Worm (Caenorhabditis elegans) whole organism, midembryonic: ENCODE results near the gene W09D6.5.

Experiments
- T22C8.4 ChIP-seq: fragments of 200-800 bp; sonication (Bioruptor generic); IDR thresholded peaks from 2 replicates; pipeline ENCODE4 v1.3.6; 2022; ENCODE audit warnings: missing genetic modification characterization, missing compliant biosample characterization
- cog-1 ChIP-seq: sonication (generic microtip); optimal IDR thresholded peaks from 2 replicates; lab custom pipeline; 2016; ENCODE audit warnings: missing genetic modification characterization, missing compliant biosample characterization
- flt-1 ChIP-seq: fragments of 200-800 bp; sonication (Bioruptor generic); IDR thresholded peaks from 2 replicates; pipeline ENCODE4 v1.3.6; 2022; ENCODE audit warnings: missing genetic modification characterization, missing compliant biosample characterization
- klf-2 ChIP-seq: fragments of 200-800 bp; sonication (Bioruptor generic); conservative IDR thresholded peaks from 2 replicates; pipeline ENCODE4 v1.3.6; 2022; ENCODE audit warnings: missing genetic modification reagents, missing genetic modification characterization, missing compliant biosample characterization
- med-1 ChIP-seq: sonication (generic microtip); optimal IDR thresholded peaks from 2 replicates; lab custom pipeline; 2017; ENCODE audit warnings: missing genetic modification characterization, mild to moderate bottlenecking, missing compliant biosample characterization, antibody characterized with exemption, missing genetic modification reagents; ENCODE audit not compliant: insufficient read depth
- ref-1 ChIP-seq: fragments of 200-800 bp; sonication (Bioruptor generic); conservative IDR thresholded peaks from 2 replicates; pipeline ENCODE4 v1.3.6; 2022; ENCODE audit warnings: missing genetic modification reagents, missing genetic modification characterization, missing compliant biosample characterization
- tab-1 ChIP-seq: fragments of 200-800 bp; sonication (Bioruptor generic); IDR thresholded peaks from 2 replicates; pipeline ENCODE4 v1.3.6; 2022; ENCODE audit warnings: missing genetic modification characterization, missing compliant biosample characterization
- ztf-23 ChIP-seq: fragments of 200-800 bp; sonication (Bioruptor generic); IDR thresholded peaks from 2 replicates; pipeline ENCODE4 v1.3.6; 2022; ENCODE audit warnings: missing genetic modification reagents, missing genetic modification characterization, missing compliant biosample characterization
- ztf-29 ChIP-seq: fragments of 200-800 bp; sonication (Bioruptor generic); IDR thresholded peaks from 2 replicates; pipeline ENCODE4 v1.3.6; 2022; ENCODE audit warnings: missing genetic modification reagents, missing genetic modification characterization, missing compliant biosample characterization

Gene W09D6.5

DNA sequence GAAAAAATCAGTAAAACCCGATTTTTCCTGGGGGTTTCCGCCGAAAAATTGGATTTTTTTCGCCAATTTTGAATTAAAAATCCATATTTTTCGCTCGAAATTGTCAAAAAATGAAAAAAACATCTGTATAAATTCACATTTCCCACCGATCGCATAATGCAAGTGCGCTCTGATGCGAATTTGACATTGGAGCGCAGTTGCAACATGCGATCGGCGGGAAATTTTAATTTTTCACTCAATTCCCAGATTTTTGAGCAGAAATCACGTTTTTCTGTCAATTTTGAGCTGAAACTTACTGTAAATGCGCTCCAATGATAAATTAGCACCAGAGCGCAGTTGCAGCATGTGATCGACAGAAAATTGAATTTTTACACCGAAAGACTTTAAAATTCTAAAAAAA is 23.7 kb upstream of the W09D6.5 start:
- TF ChIP-seq T22C8.4 (GFP tag; lab: Robert Waterston, UW) (no peak), cog-1 (tag; lab: Kevin White, UChicago) (no peak), klf-2 (GFP tag; lab: Robert Waterston, UW) (no peak), ztf-23 (no peak), ref-1 (GFP tag; lab: Robert Waterston, UW) (no peak), flt-1 (GFP tag; lab: Robert Waterston, UW) (no peak), ztf-29 (GFP tag; lab: Robert Waterston, UW) (no peak), tab-1 (no peak), med-1 (GFP tag; lab: Kevin White, UChicago) (no peak)

DNA sequence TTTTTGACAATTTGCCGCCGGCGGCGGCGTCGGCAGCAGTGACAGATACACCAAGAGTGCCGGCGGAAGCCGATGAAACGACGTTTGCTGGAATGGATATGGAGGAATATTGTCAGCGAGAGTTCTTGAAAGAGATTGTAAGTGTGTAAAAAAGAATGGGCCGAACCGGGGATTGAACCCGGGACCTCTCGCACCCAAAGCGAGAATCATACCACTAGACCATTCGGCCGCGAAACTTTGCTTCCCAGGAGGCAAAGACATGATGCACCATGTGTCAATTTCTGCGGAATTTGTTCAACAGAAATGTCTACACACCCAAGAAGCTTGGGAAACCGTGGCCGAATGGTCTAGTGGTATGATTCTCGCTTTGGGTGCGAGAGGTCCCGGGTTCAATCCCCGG is 21.6 kb upstream of the W09D6.5 start:
- no peak for TF ChIP-seq med-1 (GFP tag; lab: Kevin White, UChicago)
- peak; percentile 10; the same call in 1 of the 2 replicates for TF ChIP-seq T22C8.4 (GFP tag; lab: Robert Waterston, UW)
- peak; percentile 78 for TF ChIP-seq flt-1 (GFP tag; lab: Robert Waterston, UW)
- no peak; the same call in 1 of the 2 replicates for TF ChIP-seq klf-2 (GFP tag; lab: Robert Waterston, UW)
- TF ChIP-seq ztf-23, result peak; percentile 81
- peak; percentile 17 for TF ChIP-seq cog-1 (tag; lab: Kevin White, UChicago)
- TF ChIP-seq tab-1, result peak; percentile 58
- TF ChIP-seq ztf-29 (GFP tag; lab: Robert Waterston, UW), result 0 out of 2 replicates have a peak, but pooled peaks have one; percentile 15
- 0 out of 2 replicates have a peak, but pooled peaks have one; percentile 6 for TF ChIP-seq ref-1 (GFP tag; lab: Robert Waterston, UW)

DNA sequence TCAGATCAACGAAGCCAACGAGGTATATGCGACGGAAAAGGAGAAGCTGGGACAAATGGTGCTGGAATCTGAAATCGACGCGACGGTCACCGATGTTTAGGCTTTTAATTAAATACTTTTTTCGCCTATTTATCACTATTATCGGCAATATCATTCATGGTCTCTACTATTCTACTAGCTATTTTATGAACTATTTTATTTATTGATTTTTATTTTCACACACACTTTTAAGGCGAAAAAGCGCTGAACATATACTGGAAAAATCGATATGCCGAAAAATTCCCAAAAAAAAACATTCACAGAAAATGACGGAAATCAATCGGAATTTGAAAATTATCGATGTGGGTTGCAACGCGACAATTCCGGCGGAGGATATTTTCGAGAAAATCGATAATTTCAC is 19.7 kb upstream of the W09D6.5 start, which contains the start of gene W09D6.1:
Gene W09D6.1 (plus strand): TSS at position 301 of the 400 bp plus-strand sequence.
- TF ChIP-seq T22C8.4 (GFP tag; lab: Robert Waterston, UW) (no peak), flt-1 (GFP tag; lab: Robert Waterston, UW) (no peak), cog-1 (tag; lab: Kevin White, UChicago) (no peak), med-1 (GFP tag; lab: Kevin White, UChicago) (no peak), tab-1 (no peak), klf-2 (GFP tag; lab: Robert Waterston, UW) (no peak), ztf-29 (GFP tag; lab: Robert Waterston, UW) (no peak), ztf-23 (no peak), ref-1 (GFP tag; lab: Robert Waterston, UW) (no peak)

DNA sequence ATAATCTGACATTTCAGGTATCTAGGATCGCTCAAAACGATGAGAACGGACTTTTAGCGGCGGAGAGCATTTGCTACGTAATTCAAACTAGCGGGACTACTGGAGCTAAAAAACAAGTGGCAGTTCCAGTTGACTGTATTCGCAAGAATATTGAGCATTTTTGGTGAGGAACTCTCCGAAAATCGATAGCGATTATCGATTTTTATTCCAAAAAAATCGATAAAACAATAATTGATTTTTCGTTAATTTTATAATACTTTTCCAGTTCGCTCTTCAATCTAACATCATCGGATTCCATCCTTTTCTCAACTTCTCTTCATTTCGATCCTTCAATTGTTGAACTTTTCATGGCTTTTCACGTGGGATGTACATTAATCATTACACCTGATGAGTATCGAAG is 19.0 kb upstream of the W09D6.5 start:
- no peak for TF ChIP-seq ref-1 (GFP tag; lab: Robert Waterston, UW)
- no peak for TF ChIP-seq ztf-23
- TF ChIP-seq ztf-29 (GFP tag; lab: Robert Waterston, UW), result no peak
- no peak for TF ChIP-seq cog-1 (tag; lab: Kevin White, UChicago)
- no peak for TF ChIP-seq med-1 (GFP tag; lab: Kevin White, UChicago)
- TF ChIP-seq T22C8.4 (GFP tag; lab: Robert Waterston, UW), result no peak
- TF ChIP-seq tab-1, result no peak
- TF ChIP-seq klf-2 (GFP tag; lab: Robert Waterston, UW), result no peak
- no peak for TF ChIP-seq flt-1 (GFP tag; lab: Robert Waterston, UW)

DNA sequence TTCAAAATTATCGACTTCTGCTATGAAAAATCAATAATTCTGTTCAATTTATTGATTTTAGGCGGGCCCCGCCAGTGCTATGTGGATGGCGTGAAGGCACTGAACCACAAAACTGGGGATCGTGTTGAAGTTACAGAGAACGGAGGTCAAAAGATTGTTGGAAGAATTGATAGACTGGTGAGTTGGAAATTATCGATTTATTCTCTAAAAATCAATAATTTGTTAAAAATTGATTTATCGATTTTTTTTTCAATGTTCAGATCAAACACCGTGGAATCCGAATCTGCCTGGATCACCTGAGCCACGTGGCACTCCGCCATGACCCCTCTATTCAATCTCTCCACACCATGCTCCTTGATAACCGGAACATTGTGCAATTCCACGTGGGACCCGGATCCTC is 18.1 kb upstream of the W09D6.5 start:
- TF ChIP-seq tab-1 (no peak), ref-1 (GFP tag; lab: Robert Waterston, UW) (no peak), ztf-29 (GFP tag; lab: Robert Waterston, UW) (no peak), flt-1 (GFP tag; lab: Robert Waterston, UW) (no peak), med-1 (GFP tag; lab: Kevin White, UChicago) (no peak), T22C8.4 (GFP tag; lab: Robert Waterston, UW) (peak; percentile 83), klf-2 (GFP tag; lab: Robert Waterston, UW) (no peak), cog-1 (tag; lab: Kevin White, UChicago) (no peak)

DNA sequence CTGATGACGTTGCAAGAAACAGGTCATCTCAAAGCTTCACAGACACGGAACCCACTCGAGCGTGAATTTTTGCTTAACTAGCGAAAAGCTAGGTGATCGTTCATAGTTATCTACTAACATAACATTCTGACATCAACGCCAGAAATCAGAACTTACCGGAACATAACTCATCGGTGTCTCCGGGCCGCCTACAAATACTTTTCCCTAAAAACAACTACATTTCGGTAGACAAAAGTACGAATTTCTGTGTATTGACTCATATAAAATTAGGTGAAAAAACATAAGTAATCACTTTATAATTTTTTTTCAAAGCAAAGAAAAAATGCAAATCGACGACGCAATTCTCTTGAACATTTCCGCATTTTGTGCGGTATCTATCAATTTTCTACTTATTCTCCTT is 14.1 kb upstream of the W09D6.5 start, which contains the start of gene str-261:
Gene str-261 (plus strand): TSS at position 301 of the 400 bp plus-strand sequence.
- TF ChIP-seq flt-1 (GFP tag; lab: Robert Waterston, UW) (no peak), med-1 (GFP tag; lab: Kevin White, UChicago) (no peak), cog-1 (tag; lab: Kevin White, UChicago) (no peak), ref-1 (GFP tag; lab: Robert Waterston, UW) (no peak), tab-1 (no peak), ztf-23 (no peak), T22C8.4 (GFP tag; lab: Robert Waterston, UW) (no peak), klf-2 (GFP tag; lab: Robert Waterston, UW) (no peak), ztf-29 (GFP tag; lab: Robert Waterston, UW) (no peak)

DNA sequence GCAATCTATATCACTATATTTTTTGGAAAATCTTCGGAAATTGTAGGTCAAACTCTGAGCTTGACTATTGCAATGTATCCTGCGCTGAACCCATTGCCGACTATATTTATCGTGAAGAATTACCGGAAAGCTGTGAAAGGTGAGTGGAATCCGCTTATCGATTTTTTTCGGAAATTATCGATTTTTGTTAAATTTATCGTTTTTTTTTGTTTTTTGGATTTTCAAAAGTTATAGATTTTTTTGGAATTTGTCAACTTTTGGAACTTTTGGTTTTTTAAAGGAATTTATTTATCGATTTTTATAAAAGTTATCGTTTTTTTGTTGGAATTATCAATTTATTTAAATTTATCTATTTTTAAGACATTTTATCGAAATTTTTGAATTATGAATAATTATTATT is 11.5 kb upstream of the W09D6.5 start:
- no peak for TF ChIP-seq klf-2 (GFP tag; lab: Robert Waterston, UW)
- no peak for TF ChIP-seq tab-1
- no peak for TF ChIP-seq ztf-23
- TF ChIP-seq ztf-29 (GFP tag; lab: Robert Waterston, UW), result no peak
- TF ChIP-seq T22C8.4 (GFP tag; lab: Robert Waterston, UW), result peak; percentile 51; the same call in 1 of the 2 replicates
- TF ChIP-seq flt-1 (GFP tag; lab: Robert Waterston, UW), result no peak
- no peak for TF ChIP-seq med-1 (GFP tag; lab: Kevin White, UChicago)

DNA sequence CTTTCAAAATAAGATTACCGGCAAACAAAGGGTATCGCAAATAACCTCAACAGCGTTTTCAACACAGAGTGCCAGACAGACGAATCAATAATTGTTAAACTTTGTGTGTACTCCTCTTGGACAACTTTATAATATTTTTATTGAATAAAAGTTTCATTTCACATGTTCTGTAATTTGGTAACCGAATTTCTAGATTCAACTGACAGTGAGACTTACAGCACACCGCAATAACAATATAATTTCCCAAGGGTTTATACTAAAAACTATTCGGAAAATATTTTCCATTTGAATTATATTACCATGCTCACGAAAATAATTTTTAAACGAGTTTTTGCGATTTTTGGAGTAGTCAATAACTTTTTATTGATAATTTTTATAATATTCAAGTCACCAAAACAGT is 10.9 kb upstream of the W09D6.5 start, which contains the start of gene str-246:
Gene str-246 (plus strand): TSS at position 301 of the 400 bp plus-strand sequence.
- TF ChIP-seq ztf-29 (GFP tag; lab: Robert Waterston, UW), result no peak
- TF ChIP-seq T22C8.4 (GFP tag; lab: Robert Waterston, UW), result no peak
- no peak for TF ChIP-seq flt-1 (GFP tag; lab: Robert Waterston, UW)
- no peak for TF ChIP-seq cog-1 (tag; lab: Kevin White, UChicago)
- no peak for TF ChIP-seq tab-1
- no peak for TF ChIP-seq med-1 (GFP tag; lab: Kevin White, UChicago)
- TF ChIP-seq klf-2 (GFP tag; lab: Robert Waterston, UW), result no peak
- TF ChIP-seq ref-1 (GFP tag; lab: Robert Waterston, UW), result no peak

DNA sequence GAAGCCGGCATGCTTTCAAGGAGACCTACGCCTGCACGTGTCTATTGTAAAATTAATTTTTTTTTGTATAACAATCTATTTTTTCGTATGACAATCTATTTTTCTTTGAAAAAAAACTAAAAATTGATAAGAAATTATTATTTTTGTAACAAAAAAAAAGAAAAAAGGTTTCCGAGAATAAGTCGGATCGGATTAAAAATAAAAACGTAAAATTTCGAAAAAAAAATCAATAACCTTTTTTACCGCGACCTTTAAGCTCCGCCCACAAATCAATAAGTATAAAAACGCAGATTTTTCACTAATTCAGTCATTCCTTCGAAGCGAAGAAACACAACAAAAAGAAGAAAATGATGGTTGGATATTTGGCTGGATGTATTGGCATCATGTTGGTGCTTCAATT is 8.8 kb upstream of the W09D6.5 start, which contains the start of gene W09D6.4:
Gene W09D6.4 (plus strand): TSS at position 301 of the 400 bp plus-strand sequence.
- TF ChIP-seq ztf-29 (GFP tag; lab: Robert Waterston, UW) (no peak), flt-1 (GFP tag; lab: Robert Waterston, UW) (no peak), med-1 (GFP tag; lab: Kevin White, UChicago) (no peak), ztf-23 (no peak), klf-2 (GFP tag; lab: Robert Waterston, UW) (no peak), ref-1 (GFP tag; lab: Robert Waterston, UW) (no peak), T22C8.4 (GFP tag; lab: Robert Waterston, UW) (no peak), cog-1 (tag; lab: Kevin White, UChicago) (no peak), tab-1 (no peak)
